Worm (Caenorhabditis elegans) whole organism, L2 larva: ENCODE data around the gene stdh-1.

Experiments
- C34F6.9 ChIP-seq: fragments of 150-350 bp; optimal IDR thresholded peaks from 2 replicates; lab custom pipeline; 2014; ENCODE audit warnings: missing biosample characterization, missing genetic modification characterization
- F13H6.1 ChIP-seq: sonication (generic microtip); optimal IDR thresholded peaks from 2 replicates; lab custom pipeline; 2016; ENCODE audit warnings: missing genetic modification characterization, missing compliant biosample characterization
- Y55F3AM.14 ChIP-seq: fragments of 200-800 bp; sonication (Bioruptor generic); optimal IDR thresholded peaks from 2 replicates; lab custom pipeline; 2018; ENCODE audit warnings: mild to moderate bottlenecking, missing genetic modification characterization, missing compliant biosample characterization
- alr-1 ChIP-seq: fragments of 150-350 bp; optimal IDR thresholded peaks from 2 replicates; lab custom pipeline; 2014; ENCODE audit warnings: missing biosample characterization, missing genetic modification characterization
- aly-2 ChIP-seq: fragments of 150-350 bp; optimal IDR thresholded peaks from 2 replicates; lab custom pipeline; 2014; ENCODE audit warnings: missing biosample characterization, missing genetic modification characterization
- blmp-1 ChIP-seq: sonication (generic microtip); optimal IDR thresholded peaks from 2 replicates; lab custom pipeline; 2017; ENCODE audit warnings: missing genetic modification characterization, mild to moderate bottlenecking, missing compliant biosample characterization, antibody characterized with exemption, moderate library complexity; ENCODE audit not compliant: insufficient read depth
- ceh-16 ChIP-seq: fragments of 150-350 bp; optimal IDR thresholded peaks from 2 replicates; lab custom pipeline; 2014; ENCODE audit warnings: missing biosample characterization, missing genetic modification characterization
- crh-2 ChIP-seq: sonication (generic microtip); optimal IDR thresholded peaks from 2 replicates; lab custom pipeline; 2017; ENCODE audit warnings: missing biosample characterization, missing genetic modification characterization
- dmd-4 ChIP-seq: sonication (generic microtip); optimal IDR thresholded peaks from 2 replicates; lab custom pipeline; 2017; ENCODE audit warnings: missing biosample characterization, missing genetic modification characterization
- egl-27 ChIP-seq: sonication (generic microtip); optimal IDR thresholded peaks from 3 replicates; lab custom pipeline; 2017; ENCODE audit warnings: missing biosample characterization, missing genetic modification reagents, missing genetic modification characterization
- fos-1 ChIP-seq: fragments of 150-350 bp; optimal IDR thresholded peaks from 2 replicates; lab custom pipeline; 2014; ENCODE audit warnings: missing biosample characterization, missing genetic modification characterization
- gmeb-1 ChIP-seq: fragments of 150-350 bp; optimal IDR thresholded peaks from 2 replicates; lab custom pipeline; 2014; ENCODE audit warnings: missing biosample characterization, missing genetic modification characterization
- lin-13 ChIP-seq: fragments of 150-350 bp; optimal IDR thresholded peaks from 2 replicates; lab custom pipeline; 2014; ENCODE audit warnings: missing biosample characterization, missing genetic modification reagents, missing genetic modification characterization
- lin-39 ChIP-seq: fragments of 150-350 bp; optimal IDR thresholded peaks from 2 replicates; lab custom pipeline; 2014; ENCODE audit warnings: missing biosample characterization, missing genetic modification reagents, missing genetic modification characterization
- lsy-2 ChIP-seq, 2 experiments: fragments of 150-350 bp in 1 of 2; sonication (generic microtip) in 1 of 2; optimal IDR thresholded peaks; 2 replicates each; lab custom pipeline; 2014 to 2017; ENCODE audit warnings: missing biosample characterization in 2 of 2, missing genetic modification characterization in 2 of 2
- mab-5 ChIP-seq: fragments of 150-350 bp; optimal IDR thresholded peaks from 2 replicates; lab custom pipeline; 2014; ENCODE audit warnings: missing biosample characterization, missing genetic modification characterization
- mbf-1 ChIP-seq: sonication (generic microtip); optimal IDR thresholded peaks from 2 replicates; lab custom pipeline; 2017; ENCODE audit warnings: missing biosample characterization, missing genetic modification characterization
- nhr-11 ChIP-seq: fragments of 150-350 bp; optimal IDR thresholded peaks from 2 replicates; lab custom pipeline; 2014; ENCODE audit warnings: missing biosample characterization, missing genetic modification characterization
- nhr-12 ChIP-seq: fragments of 150-350 bp; optimal IDR thresholded peaks from 2 replicates; lab custom pipeline; 2014; ENCODE audit warnings: missing biosample characterization, missing genetic modification characterization
- nhr-129 ChIP-seq: fragments of 150-350 bp; optimal IDR thresholded peaks from 2 replicates; lab custom pipeline; 2014; ENCODE audit warnings: missing biosample characterization, missing genetic modification characterization
- nhr-21 ChIP-seq: fragments of 150-350 bp; optimal IDR thresholded peaks from 2 replicates; lab custom pipeline; 2014; ENCODE audit warnings: missing biosample characterization, missing genetic modification characterization
- nhr-25 ChIP-seq: fragments of 150-350 bp; sonication (generic microtip); optimal IDR thresholded peaks from 3 replicates; lab custom pipeline; 2014; ENCODE audit warnings: missing biosample characterization, missing genetic modification characterization
- nhr-77 ChIP-seq: fragments of 150-350 bp; optimal IDR thresholded peaks from 2 replicates; lab custom pipeline; 2014; ENCODE audit warnings: missing biosample characterization, missing genetic modification characterization
- sem-4 ChIP-seq: fragments of 150-350 bp; optimal IDR thresholded peaks from 2 replicates; lab custom pipeline; 2014; ENCODE audit warnings: missing biosample characterization, missing genetic modification reagents, missing genetic modification characterization
- sma-3 ChIP-seq: sonication (generic microtip); optimal IDR thresholded peaks from 2 replicates; lab custom pipeline; 2016; ENCODE audit warnings: missing genetic modification reagents, missing genetic modification characterization, missing compliant biosample characterization
- snpc-4 ChIP-seq: fragments of 150-350 bp; optimal IDR thresholded peaks from 2 replicates; lab custom pipeline; 2014; ENCODE audit warnings: missing biosample characterization, missing genetic modification characterization
- unc-55 ChIP-seq: fragments of 150-350 bp; sonication (generic microtip); optimal IDR thresholded peaks from 3 replicates; lab custom pipeline; 2014; ENCODE audit warnings: missing biosample characterization, missing genetic modification reagents, missing genetic modification characterization
- unc-62 ChIP-seq: fragments of 150-350 bp; optimal IDR thresholded peaks from 2 replicates; lab custom pipeline; 2014; ENCODE audit warnings: missing biosample characterization, missing genetic modification reagents, missing genetic modification characterization
- zag-1 ChIP-seq: fragments of 150-350 bp; optimal IDR thresholded peaks from 2 replicates; lab custom pipeline; 2014; ENCODE audit warnings: missing biosample characterization, missing genetic modification characterization

The stdh-1 gene

ce11 chrV:13935423-13935822 is 29.1 kb downstream of the stdh-1 start:
- TF ChIP-seq blmp-1 (tag; lab: Kevin White, UChicago) (no peak), sma-3 (no peak), aly-2 (tag; lab: Kevin White, UChicago) (no peak), nhr-21 (tag; lab: Kevin White, UChicago) (no peak), mab-5 (tag; lab: Kevin White, UChicago) (no peak), snpc-4 (no peak), C34F6.9 (tag; lab: Kevin White, UChicago) (no peak), nhr-12 (tag; lab: Kevin White, UChicago) (no peak), crh-2 (tag; lab: Kevin White, UChicago) (no peak)

DNA sequence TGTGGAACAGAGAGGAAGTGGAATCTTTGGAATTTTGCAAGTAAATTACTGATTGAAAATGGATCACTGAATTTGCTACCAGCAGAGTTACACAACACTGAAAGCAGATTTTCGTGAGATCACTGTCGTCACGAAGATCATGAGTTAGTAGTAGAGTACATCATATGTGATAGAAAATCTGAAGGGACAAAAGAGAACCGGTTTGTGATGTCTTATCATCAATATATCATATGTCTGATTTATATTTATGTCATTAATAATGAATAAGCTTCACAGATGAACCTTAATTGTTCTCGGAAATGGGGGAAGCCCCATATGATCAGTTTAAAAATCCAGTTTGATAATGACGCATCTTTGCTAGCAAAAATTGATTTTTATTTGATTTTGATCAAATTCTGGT is 29.8 kb downstream of the stdh-1 start:
- peak; percentile 60 for TF ChIP-seq nhr-25 (tag; lab: Kevin White, UChicago)
- TF ChIP-seq nhr-21 (tag; lab: Kevin White, UChicago): peak; percentile 45
- TF ChIP-seq nhr-77 (tag; lab: Kevin White, UChicago): no peak
- no peak for TF ChIP-seq sem-4 (tag; lab: Kevin White, UChicago)

DNA sequence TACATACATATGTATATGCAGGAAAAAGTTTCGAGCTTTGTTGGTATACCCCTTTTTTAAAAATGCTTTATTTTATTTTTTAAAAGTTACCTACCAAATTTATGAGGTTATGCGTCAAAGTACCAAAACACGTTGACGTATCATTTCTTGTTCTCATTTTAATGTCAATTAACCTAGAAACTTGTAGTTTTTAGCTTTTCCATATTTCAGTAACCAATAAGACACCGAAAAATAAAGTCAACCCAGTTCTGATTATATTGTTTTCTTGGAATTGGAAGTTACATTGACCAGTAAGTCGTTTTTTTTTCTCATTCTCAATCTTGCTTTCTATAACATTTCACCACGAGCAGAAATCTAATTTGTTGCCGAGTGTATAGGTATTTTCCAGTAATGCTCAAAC is 30.6 kb downstream of the stdh-1 start, which contains the start of gene srw-145:
Gene srw-145, plus strand, starts transcription at position 301 of the 400 bp plus-strand sequence.
- TF ChIP-seq nhr-12 (tag; lab: Kevin White, UChicago) (peak; percentile 3), nhr-21 (tag; lab: Kevin White, UChicago) (peak; percentile 41), dmd-4 (no peak)
- TF ChIP-seq, all 48 proteins: peak for 2

- no peak for TF ChIP-seq crh-2 (tag; lab: Kevin White, UChicago)
- no peak for TF ChIP-seq F13H6.1 (tag; lab: Kevin White, UChicago)
- TF ChIP-seq sem-4 (tag; lab: Kevin White, UChicago): no peak
- TF ChIP-seq, all 48 proteins: peak for 0
Observed at ce11 chrV:13942082-13942481, 35.8 kb downstream of the stdh-1 start, which contains the start of gene dpr-1. Gene dpr-1, minus strand, starts transcription at chrV:13942182.

DNA sequence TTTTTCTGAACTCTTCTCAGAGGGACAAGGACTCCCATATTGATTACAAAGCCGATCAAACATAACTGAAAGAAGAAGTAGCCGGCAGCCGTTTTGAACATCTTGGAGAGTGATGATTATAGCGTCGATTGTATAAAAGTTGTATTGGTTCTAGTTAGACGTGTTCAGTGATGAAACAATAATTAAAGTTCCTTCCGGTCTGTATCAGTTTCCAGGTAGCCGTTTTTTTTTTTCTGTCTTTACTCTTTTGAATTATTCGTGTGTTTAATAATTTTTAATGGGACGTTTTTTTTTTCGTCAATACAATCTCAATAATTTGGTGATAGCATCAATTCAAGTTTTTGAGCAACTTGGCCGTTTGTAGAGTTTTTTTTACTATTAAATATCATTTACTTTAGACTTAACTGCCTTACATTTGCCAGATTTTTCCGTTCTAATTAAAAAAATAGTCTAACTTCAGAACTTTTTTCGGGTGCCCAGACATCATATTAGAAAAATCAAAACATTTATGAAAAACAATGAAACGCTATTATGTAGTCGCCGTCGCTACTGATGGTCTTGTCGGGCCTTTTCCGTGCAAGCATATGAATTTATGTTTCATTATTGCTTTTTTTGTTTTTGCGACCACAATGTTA is 40.2 kb downstream of the stdh-1 start, which contains the start of the genes srx-10 and clec-226:
Gene srx-10, minus strand, starts transcription at position 101 of the 635 bp plus-strand sequence.
Gene clec-226, plus strand, starts transcription at position 585 of the 635 bp plus-strand sequence.
- no peak for TF ChIP-seq Y55F3AM.14 (GFP tag; lab: Kevin White, UChicago)
- TF ChIP-seq nhr-77 (tag; lab: Kevin White, UChicago): no peak
- no peak for TF ChIP-seq zag-1 (tag; lab: Kevin White, UChicago)
- TF ChIP-seq blmp-1 (tag; lab: Kevin White, UChicago): no peak
- no peak for TF ChIP-seq nhr-25 (tag; lab: Kevin White, UChicago)
- TF ChIP-seq F13H6.1 (tag; lab: Kevin White, UChicago): no peak
- no peak for TF ChIP-seq unc-55 (GFP tag; lab: Kevin White, UChicago)
- no peak for TF ChIP-seq mbf-1
- TF ChIP-seq unc-62 (GFP tag; lab: Kevin White, UChicago): no peak
- no peak for TF ChIP-seq gmeb-1 (tag; lab: Kevin White, UChicago)
- no peak for TF ChIP-seq lin-13 (GFP tag; lab: Kevin White, UChicago)
- no peak for TF ChIP-seq sem-4 (tag; lab: Kevin White, UChicago)
- TF ChIP-seq nhr-11 (tag; lab: Kevin White, UChicago): no peak
- TF ChIP-seq ceh-16 (tag; lab: Kevin White, UChicago): no peak
- TF ChIP-seq nhr-129 (tag; lab: Kevin White, UChicago): no peak
- TF ChIP-seq lsy-2 (tag; optimal IDR thresholded peaks at IDR 0.05; lab: Kevin White, UChicago): no peak
- TF ChIP-seq egl-27: no peak
- no peak for TF ChIP-seq lin-39 (tag; lab: Kevin White, UChicago)
- TF ChIP-seq C34F6.9 (tag; lab: Kevin White, UChicago): no peak
- no peak for TF ChIP-seq alr-1

ce11 chrV:13949010-13949409 is 42.7 kb downstream of the stdh-1 start, which contains the start of gene R10D12.6:
Gene R10D12.6, plus strand, starts transcription at chrV:13949310.
- TF ChIP-seq fos-1 (tag; lab: Kevin White, UChicago) (peak; percentile 27), crh-2 (tag; lab: Kevin White, UChicago) (no peak)
